Worm (Caenorhabditis elegans): ENCODE measurements around the gene mrpl-21.

ce11 chrIII:4271059-4271458 lies 27.7 kb upstream of the mrpl-21 start:
- no peak for TF ChIP-seq him-1 (tag; optimal IDR thresholded peaks at IDR 0.05)
- no peak for TF ChIP-seq W03F9.2 (tag; optimal IDR thresholded peaks at IDR 0.05)
- TF ChIP-seq dao-5 (tag; optimal IDR thresholded peaks at IDR 0.05): no peak

Data from whole organism, L4/young adult.